Worm (Caenorhabditis elegans): Measurements from ENCODE around the gene ZK507.1.

ZK507.1 gene

ce11 chrIII:9101212-9101611 is at the start of gene ZK507.1:
TSS of gene ZK507.1 (minus strand) at chrIII:9101312.
- no peak for TF ChIP-seq ceh-45 (GFP tag; IDR thresholded peaks at IDR 0.05)
- TF ChIP-seq pag-3 (tag; optimal IDR thresholded peaks at IDR 0.05; ENCODE audit: borderline replicate concordance): no peak
- no peak for TF ChIP-seq pha-4 (tag; optimal IDR thresholded peaks at IDR 0.05)
- no peak for TF ChIP-seq ceh-34 (tag; optimal IDR thresholded peaks at IDR 0.05)
- no peak for TF ChIP-seq ceh-9 (tag; optimal IDR thresholded peaks at IDR 0.05)
- TF ChIP-seq tbx-2 (tag; optimal IDR thresholded peaks at IDR 0.05): no peak
- TF ChIP-seq pha-2 (tag; optimal IDR thresholded peaks at IDR 0.05): no peak
- no peak for TF ChIP-seq C38D4.7 (GFP tag; optimal IDR thresholded peaks at IDR 0.05)
- no peak for TF ChIP-seq ahr-1 (tag; optimal IDR thresholded peaks at IDR 0.05)
- no peak for TF ChIP-seq eyg-1 (tag; optimal IDR thresholded peaks at IDR 0.05)
- TF ChIP-seq ama-1 (optimal IDR thresholded peaks at IDR 0.05): no peak

DNA sequence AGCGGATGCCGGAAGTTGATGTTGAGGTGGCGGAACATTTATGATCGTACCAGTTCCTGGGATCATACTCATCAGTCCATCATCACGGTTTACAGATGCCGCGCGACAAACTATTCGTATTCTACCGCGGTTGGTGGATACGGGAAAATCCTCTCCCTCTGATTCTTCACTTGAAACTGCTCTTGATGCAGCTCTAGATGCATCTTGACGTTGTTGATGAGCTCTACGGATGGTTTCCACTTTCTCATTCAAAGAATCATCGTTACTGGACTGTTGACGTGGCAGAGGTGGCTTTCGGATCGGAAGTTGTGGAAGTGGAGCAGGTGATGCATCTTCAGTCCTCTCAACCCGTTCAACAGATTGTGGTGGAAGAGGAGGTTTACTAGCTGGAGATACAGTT is 48.0 kb upstream of the ZK507.1 start:
- no peak for TF ChIP-seq unc-86 (tag; optimal IDR thresholded peaks at IDR 0.05)

DNA sequence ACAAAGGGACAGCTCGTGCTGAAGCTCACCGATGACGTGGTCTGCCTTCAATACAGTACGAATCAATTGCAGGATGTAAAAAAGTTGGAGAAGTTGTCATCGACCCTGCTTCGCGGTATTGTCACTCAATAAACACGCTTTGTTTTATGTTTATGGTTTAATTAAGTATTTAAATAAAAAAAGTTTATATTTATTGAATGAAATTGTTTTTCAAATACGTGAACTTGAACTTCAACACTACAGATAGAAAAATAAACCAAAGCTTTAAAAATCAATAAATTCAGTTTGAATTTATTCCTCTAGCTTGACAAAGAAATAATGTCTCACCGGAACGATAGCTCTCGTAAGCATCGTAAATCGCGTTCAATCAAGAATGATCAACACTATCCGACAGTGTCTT is 44.7 kb upstream of the ZK507.1 start, which contains the start of gene ZK512.8:
ZK512.8 (plus strand) TSS at position 301 of the 400 bp plus-strand sequence.
- TF ChIP-seq ceh-24 (tag; optimal IDR thresholded peaks at IDR 0.05) (no peak), ets-4 (tag; optimal IDR thresholded peaks at IDR 0.05) (no peak), ttx-3 (tag; optimal IDR thresholded peaks at IDR 0.05) (no peak), F13H6.1 (tag; optimal IDR thresholded peaks at IDR 0.05) (no peak), hlh-15 (tag; optimal IDR thresholded peaks at IDR 0.05) (no peak), hlh-8 (tag; optimal IDR thresholded peaks at IDR 0.05) (no peak), sox-4 (tag; optimal IDR thresholded peaks at IDR 0.05) (no peak), ceh-18 (tag; optimal IDR thresholded peaks at IDR 0.05) (no peak), che-1 (tag; optimal IDR thresholded peaks at IDR 0.05) (no peak), K02D7.2 (tag; optimal IDR thresholded peaks at IDR 0.05) (no peak), ref-2 (tag; optimal IDR thresholded peaks at IDR 0.05) (no peak), rnt-1 (tag; optimal IDR thresholded peaks at IDR 0.05) (no peak), T23F11.4 (GFP tag; optimal IDR thresholded peaks at IDR 0.05) (no peak), gmeb-2 (tag; optimal IDR thresholded peaks at IDR 0.05) (no peak), hlh-13 (GFP tag; optimal IDR thresholded peaks at IDR 0.05) (no peak), unc-55 (GFP tag; optimal IDR thresholded peaks at IDR 0.05) (no peak)

DNA sequence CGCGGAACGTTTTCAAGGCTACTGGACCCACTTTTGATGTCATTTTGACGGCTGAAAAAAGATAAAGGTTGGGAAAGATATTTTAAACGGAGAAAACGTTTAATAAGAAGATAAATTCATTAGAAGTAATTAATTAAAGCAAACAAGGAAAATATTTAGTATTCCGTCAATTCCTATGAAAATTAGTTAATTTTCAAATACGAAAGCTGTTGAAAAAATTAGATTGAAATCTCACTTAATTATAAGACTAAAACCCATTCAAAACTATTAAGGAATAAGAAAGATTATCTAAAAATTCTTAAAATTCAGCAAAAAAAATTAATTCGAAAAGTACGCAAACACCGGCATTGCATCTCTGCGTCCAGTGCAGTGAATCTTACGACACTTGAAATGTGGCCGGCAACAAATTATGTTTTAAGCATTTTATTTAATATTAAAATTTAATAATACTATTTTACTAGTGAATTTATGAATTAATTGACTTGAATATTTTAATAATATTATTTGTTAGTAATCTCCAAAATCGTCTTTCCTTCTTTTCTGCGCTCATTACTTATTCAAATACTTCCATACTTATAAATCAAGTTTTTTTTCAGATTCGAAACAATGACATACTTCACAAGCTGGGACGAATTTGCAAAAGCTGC is 43.8 kb upstream of the ZK507.1 start, which contains the start of the genes ZK512.2 and ZK512.4:
ZK512.2 (minus strand) TSS at position 51 of the 647 bp plus-strand sequence.
ZK512.4 (plus strand) TSS at position 597 of the 647 bp plus-strand sequence.
- TF ChIP-seq rnt-1 (tag; optimal IDR thresholded peaks at IDR 0.05) (no peak), unc-42 (tag; optimal IDR thresholded peaks at IDR 0.05) (peak; percentile 8), ets-4 (tag; optimal IDR thresholded peaks at IDR 0.05) (no peak), sdc-2 (tag; optimal IDR thresholded peaks at IDR 0.05) (no peak), nfya-1 (tag; optimal IDR thresholded peaks at IDR 0.05) (no peak), C38D4.7 (GFP tag; optimal IDR thresholded peaks at IDR 0.05) (no peak), nhr-232 (tag; optimal IDR thresholded peaks at IDR 0.05) (no peak), ref-2 (tag; optimal IDR thresholded peaks at IDR 0.05) (no peak)

DNA sequence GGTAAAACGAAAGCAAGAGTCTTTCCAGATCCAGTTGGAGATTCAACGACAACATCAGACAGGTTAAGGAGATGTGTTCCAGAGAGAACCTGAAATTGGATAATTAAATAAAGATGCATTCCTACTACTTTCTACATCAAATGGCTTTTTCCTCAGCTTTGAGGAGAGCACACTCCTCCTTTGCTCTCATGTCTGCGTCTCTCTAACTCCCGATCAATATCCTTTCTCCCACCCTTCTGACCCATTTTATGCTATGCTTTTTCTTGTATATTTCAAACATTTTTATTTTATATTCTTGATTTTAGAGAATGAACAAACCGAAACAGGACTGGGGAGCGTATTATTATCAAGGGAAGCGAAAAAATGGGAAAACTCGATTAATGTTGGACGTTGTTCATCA is 42.8 kb upstream of the ZK507.1 start, which contains the start of gene ZK512.11:
ZK512.11 (plus strand) TSS at position 301 of the 400 bp plus-strand sequence.
- TF ChIP-seq fkh-10 (GFP tag; optimal IDR thresholded peaks at IDR 0.05): no peak
- no peak for TF ChIP-seq pha-2 (tag; optimal IDR thresholded peaks at IDR 0.05)
- TF ChIP-seq ahr-1 (tag; optimal IDR thresholded peaks at IDR 0.05): no peak
- TF ChIP-seq nhr-11 (tag; optimal IDR thresholded peaks at IDR 0.05): no peak
- TF ChIP-seq nfya-1 (tag; optimal IDR thresholded peaks at IDR 0.05): peak; percentile 7
- no peak for TF ChIP-seq hlh-6 (tag; optimal IDR thresholded peaks at IDR 0.05)
- TF ChIP-seq odd-2 (tag; optimal IDR thresholded peaks at IDR 0.05): no peak
- TF ChIP-seq ceh-48 (tag; optimal IDR thresholded peaks at IDR 0.05): peak; percentile 69
- TF ChIP-seq ceh-14 (tag; optimal IDR thresholded peaks at IDR 0.05): no peak
- peak; percentile 64 for TF ChIP-seq unc-42 (tag; optimal IDR thresholded peaks at IDR 0.05)
- no peak for TF ChIP-seq Y22D7AL.16 (tag; optimal IDR thresholded peaks at IDR 0.05)
